Fruit fly (Drosophila melanogaster) S2 (cell line): Measurements from ENCODE around the gene CG14691.

Experiments
- CG8478 ChIP-seq: fragments of >200 bp; optimal IDR thresholded peaks from 2 replicates; lab custom pipeline; 2018
- CTCF ChIP-seq, 2 experiments: fragments of >200 bp; optimal IDR thresholded peaks; 2 replicates each; lab custom pipeline; 2018

CG14691 gene

DNA sequence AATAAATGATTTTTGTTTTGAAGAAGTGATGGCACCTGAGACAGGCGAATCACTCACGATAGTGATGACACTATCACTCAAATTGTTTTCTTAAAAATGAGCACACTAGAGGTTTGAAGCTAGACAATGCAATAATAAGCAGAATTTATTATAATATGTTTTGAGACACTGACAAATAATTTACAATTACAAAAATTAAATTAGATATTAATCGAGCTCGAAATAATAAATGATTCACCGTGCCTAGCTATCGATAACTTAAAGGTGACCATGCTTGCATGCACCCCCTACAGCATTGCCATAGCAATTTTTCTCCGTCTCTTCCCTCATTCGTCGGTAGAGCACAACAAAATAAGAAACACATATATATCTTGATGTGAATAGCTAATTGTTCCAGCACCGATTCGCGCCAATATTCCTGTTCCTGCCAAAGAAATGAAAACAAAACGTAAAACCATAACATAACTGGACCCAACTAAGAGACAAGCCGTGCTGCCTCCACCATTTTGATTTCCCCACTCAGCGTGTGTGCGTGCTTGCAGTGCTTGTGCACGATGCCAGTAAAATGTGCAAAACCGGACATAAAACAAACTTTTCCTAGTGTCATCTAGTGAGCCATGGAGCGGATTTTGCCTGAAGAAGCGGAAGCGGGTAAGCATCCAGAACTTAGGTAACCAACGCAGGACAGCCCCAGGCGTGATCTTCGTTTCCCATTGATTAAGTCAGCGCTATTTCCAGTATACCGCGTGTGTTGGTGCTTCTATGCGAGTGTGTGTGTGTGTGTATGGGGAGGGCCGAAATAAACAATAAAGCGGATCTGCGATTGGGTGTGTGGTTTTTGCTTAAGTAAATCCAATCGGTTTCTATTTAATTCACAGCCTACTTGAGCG is 5.8 kb upstream of the CG14691 start, which contains the start of the genes MED7 and Cap-H2:
MED7 (minus strand) TSS at position 67 of the 890 bp plus-strand sequence.
Cap-H2 (plus strand) TSS at position 345 of the 890 bp plus-strand sequence.
- TF ChIP-seq CTCF (optimal IDR thresholded peaks at IDR 0.05; lab: Kevin White, UChicago) (no peak), CG8478 (lab: Kevin White, UChicago) (no peak)

DNA sequence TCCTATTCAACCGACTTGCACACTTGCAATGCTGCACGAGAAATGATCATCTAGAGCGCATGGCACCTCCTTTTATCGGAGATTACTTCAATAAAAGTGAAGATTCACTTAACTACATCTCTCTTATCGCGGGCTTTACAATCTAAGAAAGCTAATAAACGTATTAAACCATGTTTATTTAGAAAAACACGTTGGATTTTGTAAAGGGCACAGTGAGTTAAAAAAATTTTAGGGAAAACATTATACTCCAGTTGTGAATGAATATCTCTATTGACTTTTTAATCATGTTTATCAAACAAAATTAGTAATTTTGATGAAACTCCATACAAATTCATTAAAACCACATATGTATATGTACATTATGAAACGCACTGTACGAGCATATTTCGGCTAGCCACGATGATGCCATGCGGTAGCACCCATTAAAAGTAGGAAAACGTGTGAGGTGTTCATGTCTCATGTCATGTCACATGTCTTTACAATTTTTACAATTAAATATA is 4.0 kb upstream of the CG14691 start, which contains the start of gene CG31272:
CG31272 (minus strand) TSS at position 51 of the 500 bp plus-strand sequence.
- TF ChIP-seq CTCF (optimal IDR thresholded peaks at IDR 0.05; lab: Kevin White, UChicago) (no peak), CG8478 (lab: Kevin White, UChicago) (no peak)

DNA sequence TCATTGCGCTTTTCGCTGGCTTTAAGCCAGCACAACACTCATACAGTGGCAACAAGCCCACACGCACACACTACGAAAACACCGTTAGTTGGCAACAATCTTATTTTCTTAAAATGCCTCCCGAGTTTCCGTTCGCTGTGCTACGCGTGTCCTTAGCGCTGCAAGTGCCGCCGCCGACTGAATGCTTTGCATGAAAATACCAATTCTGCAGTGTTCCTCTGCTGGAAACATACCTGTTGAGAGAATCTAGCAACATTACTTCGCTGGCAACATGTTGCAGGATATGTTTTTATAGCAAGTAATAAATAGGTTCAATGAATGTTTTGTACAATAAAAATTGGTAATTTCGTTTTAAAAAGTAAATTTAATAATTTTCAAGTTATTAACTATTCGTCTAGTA is 4.4 kb downstream of the CG14691 start, which contains the start of gene TkR86C:
TkR86C (minus strand) TSS at position 168 of the 400 bp plus-strand sequence.
- TF ChIP-seq CTCF (optimal IDR thresholded peaks at IDR 0.05; lab: Kevin White, UChicago) (no peak), CG8478 (lab: Kevin White, UChicago) (no peak)

DNA sequence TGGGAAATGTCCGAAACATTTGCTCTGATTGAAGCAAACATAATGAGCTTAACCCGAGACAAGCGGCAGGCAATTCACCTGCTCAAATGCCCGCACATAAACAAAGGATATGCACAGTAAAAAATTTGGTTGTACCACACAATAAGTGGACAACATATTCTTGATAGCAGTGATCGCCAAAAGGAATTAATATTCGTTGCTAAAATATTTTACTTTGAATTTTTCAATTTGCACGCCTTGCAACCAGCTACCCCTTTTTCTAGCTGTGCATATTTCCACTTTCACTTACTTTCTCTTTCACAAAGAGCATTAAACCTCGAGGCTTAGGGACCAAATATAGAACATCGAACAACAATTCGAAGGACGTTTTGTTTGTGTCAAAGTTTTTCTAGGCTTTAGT is 7.8 kb downstream of the CG14691 start:
- TF ChIP-seq CTCF (optimal IDR thresholded peaks at IDR 0.05; lab: Kevin White, UChicago), result no peak
- TF ChIP-seq CG8478 (lab: Kevin White, UChicago), result no peak

DNA sequence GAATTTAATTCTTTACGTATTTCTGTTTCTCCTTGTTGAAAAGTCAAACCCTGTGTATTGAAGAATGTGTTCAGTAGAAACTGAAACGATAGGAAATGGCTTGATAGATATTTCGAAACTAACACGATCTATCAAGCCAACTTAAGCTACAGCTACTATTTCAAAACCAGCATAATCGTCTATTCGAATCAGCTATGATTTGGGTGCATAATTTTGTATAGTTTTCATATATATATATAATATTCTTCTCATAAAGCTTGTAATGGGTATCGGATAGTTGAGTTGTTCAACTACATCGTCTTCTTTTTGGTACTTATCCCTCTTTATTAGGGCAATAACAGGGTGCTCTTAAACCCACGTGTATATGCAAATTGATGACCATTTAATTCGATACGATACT is 19.6 kb downstream of the CG14691 start, which contains the start of gene tomboy20:
tomboy20 (minus strand) TSS at position 101 of the 400 bp plus-strand sequence.
- TF ChIP-seq CG8478 (lab: Kevin White, UChicago), result no peak
- no peak for TF ChIP-seq CTCF (optimal IDR thresholded peaks at IDR 0.05; lab: Kevin White, UChicago)

DNA sequence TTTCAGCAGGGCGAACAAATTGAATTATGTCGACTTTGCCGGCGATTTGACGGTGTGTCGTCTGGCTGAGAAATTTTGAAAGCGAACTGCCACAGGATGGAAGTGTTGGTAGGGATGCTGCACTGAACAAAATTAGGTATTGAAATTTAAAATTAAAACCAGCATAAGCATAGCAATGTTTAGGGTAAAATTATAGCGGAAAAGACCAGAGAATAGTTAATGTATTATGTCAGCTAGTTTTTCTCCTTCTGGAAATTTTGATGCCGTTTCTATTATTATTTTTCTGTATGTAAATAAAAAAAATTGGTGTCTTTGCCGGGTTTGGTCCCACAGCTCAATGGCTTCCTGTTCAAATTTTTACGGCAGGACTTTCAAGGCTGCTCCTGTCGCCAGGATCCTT is 28.7 kb downstream of the CG14691 start:
- TF ChIP-seq CG8478 (lab: Kevin White, UChicago) (no peak), CTCF (optimal IDR thresholded peaks at IDR 0.05; lab: Kevin White, UChicago) (no peak)

DNA sequence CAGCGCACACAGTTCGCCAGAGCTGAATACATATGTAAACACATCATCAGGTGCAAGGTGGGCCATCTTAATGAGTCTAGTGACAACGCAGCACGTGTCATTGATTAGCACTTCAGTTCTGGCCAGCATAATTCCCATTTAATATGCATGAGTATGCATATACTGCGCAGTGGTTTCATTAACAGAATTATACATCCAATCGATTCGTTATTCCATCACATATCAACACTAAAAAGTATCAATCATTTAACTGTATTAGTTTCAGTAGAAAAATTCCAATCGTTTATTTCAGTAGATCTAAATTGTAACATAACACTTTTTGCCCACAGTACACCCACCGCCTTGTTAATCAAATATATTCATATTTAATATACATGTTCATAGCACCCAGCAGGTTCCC is 40.9 kb downstream of the CG14691 start, which contains the start of gene CG4073:
CG4073 (plus strand) TSS at position 301 of the 400 bp plus-strand sequence.
- TF ChIP-seq CG8478 (lab: Kevin White, UChicago) (no peak), CTCF (optimal IDR thresholded peaks at IDR 0.05; lab: Kevin White, UChicago) (no peak)

DNA sequence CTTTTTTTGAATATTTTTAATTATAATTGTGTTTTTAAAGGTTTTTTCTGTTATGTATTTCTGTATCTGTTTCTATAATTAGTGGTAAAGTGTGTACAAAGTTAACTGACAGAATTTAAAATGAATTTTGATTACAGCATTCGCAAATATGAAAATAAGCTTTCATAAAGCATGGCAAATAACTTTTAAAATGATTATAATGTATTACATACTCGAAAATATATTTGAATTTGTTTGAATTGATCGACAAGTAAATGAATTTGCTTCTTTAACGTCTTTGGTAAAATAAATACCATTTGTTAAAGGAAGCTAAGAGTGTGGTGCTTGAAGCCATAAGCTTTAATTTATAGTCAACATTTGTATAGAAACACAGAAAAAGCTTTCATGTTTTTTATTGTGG is 44.3 kb downstream of the CG14691 start, which contains the start of gene CG14689:
CG14689 (minus strand) TSS at position 101 of the 400 bp plus-strand sequence.
- TF ChIP-seq CG8478 (lab: Kevin White, UChicago), result no peak

DNA sequence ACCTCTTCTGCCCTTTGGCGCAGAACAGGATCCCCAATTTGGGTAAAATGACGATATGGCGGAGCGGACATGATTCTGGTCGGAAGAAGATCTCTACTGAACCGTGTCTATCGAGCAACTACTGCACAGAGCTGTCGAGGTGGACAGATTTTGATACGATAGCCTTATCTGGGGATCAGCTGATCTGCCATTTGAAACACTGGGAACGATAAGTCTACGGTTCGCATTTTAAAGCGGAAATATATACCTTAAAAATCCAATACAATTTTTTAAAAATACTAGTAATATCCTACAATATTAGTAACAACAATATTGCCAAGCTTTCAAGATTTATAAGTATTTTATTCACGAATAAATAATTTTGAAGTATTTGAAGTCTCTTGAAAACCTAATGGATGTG is 46.2 kb downstream of the CG14691 start, which contains the start of gene CG31373:
CG31373 (minus strand) TSS at position 101 of the 400 bp plus-strand sequence.
- TF ChIP-seq CG8478 (lab: Kevin White, UChicago) (no peak), CTCF (optimal IDR thresholded peaks at IDR 0.05; lab: Kevin White, UChicago) (no peak)

DNA sequence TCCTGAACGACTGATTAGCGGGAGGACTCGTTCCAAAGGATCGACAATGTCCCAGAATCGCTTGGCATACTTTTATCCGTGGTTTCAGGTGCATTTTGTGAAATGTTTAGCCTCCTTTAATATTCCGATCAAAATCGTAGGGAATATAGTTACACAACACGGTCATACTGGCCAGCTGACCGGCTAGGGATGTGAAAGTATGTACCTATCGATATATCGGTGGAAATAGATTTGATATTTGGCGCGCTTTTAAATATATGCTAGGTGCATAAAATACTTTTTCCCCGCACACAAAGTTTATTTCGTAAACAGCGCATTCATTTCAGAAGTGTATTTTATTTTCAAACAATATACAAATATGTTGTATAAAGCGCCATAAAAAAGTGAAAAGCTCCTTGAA is 47.3 kb downstream of the CG14691 start, which contains the start of gene CG31278:
CG31278 (minus strand) TSS at position 172 of the 400 bp plus-strand sequence.
- TF ChIP-seq CG8478 (lab: Kevin White, UChicago), result no peak
- no peak for TF ChIP-seq CTCF (optimal IDR thresholded peaks at IDR 0.05; lab: Kevin White, UChicago)

DNA sequence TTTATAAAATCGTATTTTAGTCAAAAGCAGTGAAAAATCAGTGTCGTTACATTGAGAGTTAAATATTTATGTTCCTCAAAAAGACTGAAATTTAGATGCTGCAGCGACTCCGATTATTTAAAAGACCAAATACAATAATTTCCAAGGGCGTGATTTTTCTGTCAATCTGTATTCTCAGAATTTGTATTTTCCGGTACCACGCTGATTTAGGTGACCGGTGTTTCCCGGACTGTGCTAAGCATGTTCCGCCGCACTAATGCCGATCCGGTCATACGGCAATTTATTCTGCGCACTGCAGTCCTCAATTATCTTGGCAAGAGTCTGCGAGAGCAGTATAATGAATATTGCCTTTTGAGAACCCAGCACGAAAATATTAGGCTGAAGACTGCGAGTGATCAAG is 48.7 kb downstream of the CG14691 start, which contains the start of the genes CG31467 and CG14684:
CG31467 (minus strand) TSS at position 101 of the 400 bp plus-strand sequence.
CG14684 (plus strand) TSS at position 212 of the 400 bp plus-strand sequence.
- no peak for TF ChIP-seq CTCF (optimal IDR thresholded peaks at IDR 0.05; lab: Kevin White, UChicago)
- TF ChIP-seq CG8478 (lab: Kevin White, UChicago), result no peak

DNA sequence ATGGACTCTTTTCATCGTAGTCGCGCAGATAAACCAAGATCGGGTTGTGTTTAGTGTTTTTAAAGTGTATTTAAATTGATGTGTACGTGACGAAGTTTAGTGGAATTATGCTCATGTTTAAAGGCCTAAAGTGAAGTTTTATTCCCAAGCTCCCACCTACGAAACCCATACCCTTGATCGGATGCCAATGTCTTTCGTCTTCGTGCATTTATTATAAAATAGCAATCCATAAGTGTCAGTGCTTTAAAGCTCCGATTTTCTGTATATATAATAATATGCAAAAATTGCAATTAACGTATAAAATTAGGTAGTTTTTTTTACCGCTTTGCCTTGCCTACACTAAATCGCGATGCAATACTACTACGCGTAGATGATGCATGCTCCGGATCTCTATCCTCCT is 50.5 kb downstream of the CG14691 start, which contains the start of gene CG31391:
CG31391 (minus strand) TSS at position 101 of the 400 bp plus-strand sequence.
- TF ChIP-seq CTCF (optimal IDR thresholded peaks at IDR 0.05; lab: Kevin White, UChicago), result no peak
- TF ChIP-seq CG8478 (lab: Kevin White, UChicago), result no peak
